Fruit fly (Drosophila melanogaster) whole organism, embryonic: ENCODE results near the gene mRpS35.

Source experiments
- CG10147 ChIP-seq: fragments of 200-800 bp; sonication (Bioruptor generic); optimal IDR thresholded peaks from 2 replicates; lab custom pipeline; 2019; ENCODE audit warnings: missing biosample characterization, mild to moderate bottlenecking, missing genetic modification characterization, moderate library complexity
- CG10565 ChIP-seq: fragments of 200-800 bp; sonication (Bioruptor generic); optimal IDR thresholded peaks from 3 replicates; lab custom pipeline; 2016; ENCODE audit warnings: missing biosample characterization, mild to moderate bottlenecking, missing genetic modification characterization
- CG11093 ChIP-seq: fragments of 200-800 bp; sonication (Bioruptor generic); IDR thresholded peaks from 3 replicates; pipeline ENCODE4 v1.3.6; 2022; ENCODE audit warnings: missing biosample characterization, missing genetic modification characterization
- CG12236 ChIP-seq: fragments of 200-800 bp; sonication (Bioruptor generic); optimal IDR thresholded peaks from 2 replicates; lab custom pipeline; 2016; ENCODE audit warnings: missing biosample characterization, missing genetic modification characterization
- CG14965 ChIP-seq: fragments of 200-800 bp; sonication (Bioruptor generic); optimal IDR thresholded peaks from 2 replicates; lab custom pipeline; 2016; ENCODE audit warnings: missing biosample characterization, missing genetic modification characterization, borderline replicate concordance
- CG15269 ChIP-seq: fragments of 200-800 bp; sonication (Bioruptor generic); optimal IDR thresholded peaks from 2 replicates; lab custom pipeline; 2018; ENCODE audit warnings: missing biosample characterization, mild to moderate bottlenecking, missing genetic modification characterization, moderate library complexity
- CG17612 ChIP-seq: fragments of 200-800 bp; sonication (Bioruptor generic); IDR thresholded peaks from 2 replicates; pipeline ENCODE4 v1.3.6; 2022; ENCODE audit warnings: missing biosample characterization, missing genetic modification characterization
- CG1792 ChIP-seq: fragments of 200-800 bp; sonication (Bioruptor generic); optimal IDR thresholded peaks from 2 replicates; lab custom pipeline; 2016; ENCODE audit warnings: missing biosample characterization, missing genetic modification characterization
- CG1832 ChIP-seq: fragments of 200-800 bp; sonication (Bioruptor generic); optimal IDR thresholded peaks from 2 replicates; lab custom pipeline; 2017; ENCODE audit warnings: missing biosample characterization, mild to moderate bottlenecking, missing genetic modification characterization, inconsistent platforms
- CG30431 ChIP-seq: fragments of 200-800 bp; sonication (Bioruptor generic); optimal IDR thresholded peaks from 2 replicates; lab custom pipeline; 2017; ENCODE audit warnings: missing biosample characterization, missing genetic modification characterization
- CG4360 ChIP-seq: fragments of 200-800 bp; sonication (Bioruptor generic); IDR thresholded peaks from 2 replicates; pipeline ENCODE4 v1.3.6; 2022; ENCODE audit warnings: missing biosample characterization, missing genetic modification characterization
- CG5180 ChIP-seq: fragments of 200-800 bp; sonication (Bioruptor generic); optimal IDR thresholded peaks from 3 replicates; lab custom pipeline; 2017; ENCODE audit warnings: missing biosample characterization, missing genetic modification characterization, mild to moderate bottlenecking, moderate library complexity, missing genetic modification reagents
- CG7786 ChIP-seq: fragments of 200-800 bp; sonication (Bioruptor generic); optimal IDR thresholded peaks from 2 replicates; lab custom pipeline; 2016; ENCODE audit warnings: missing biosample characterization, missing genetic modification characterization
- CG7928 ChIP-seq: fragments of 200-800 bp; sonication (Bioruptor generic); optimal IDR thresholded peaks from 2 replicates; lab custom pipeline; 2017; ENCODE audit warnings: missing biosample characterization, mild to moderate bottlenecking, missing genetic modification characterization
- CG8765 ChIP-seq: fragments of 200-800 bp; sonication (Bioruptor generic); IDR thresholded peaks from 2 replicates; pipeline ENCODE4 v1.3.6; 2022; ENCODE audit warnings: missing biosample characterization, missing genetic modification characterization
- Dfd ChIP-seq, 2 experiments: fragments of >200 bp; optimal IDR thresholded peaks; 2 replicates each; lab custom pipeline; 2017; ENCODE audit warnings: missing biosample characterization in 2 of 2, missing genetic modification characterization in 2 of 2
- Dll ChIP-seq: fragments of 200-800 bp; sonication (Bioruptor generic); IDR thresholded peaks from 4 replicates; pipeline ENCODE4 v1.3.6; 2022; ENCODE audit warnings: missing biosample characterization, missing genetic modification characterization; ENCODE audit not compliant: partially characterized antibody
- Gsc ChIP-seq: fragments of 200-800 bp; sonication (Bioruptor generic); IDR thresholded peaks from 2 replicates; pipeline ENCODE4 v1.3.6; 2022; ENCODE audit warnings: missing biosample characterization, missing genetic modification characterization
- H15 ChIP-seq: fragments of 200-800 bp; sonication (Bioruptor generic); IDR thresholded peaks from 3 replicates; pipeline ENCODE4 v1.3.6; 2022; ENCODE audit warnings: missing biosample characterization, missing genetic modification characterization
- HLH4C ChIP-seq: fragments of 200-800 bp; sonication (Bioruptor generic); IDR thresholded peaks from 3 replicates; pipeline ENCODE4 v1.3.6; 2022; ENCODE audit warnings: missing biosample characterization, missing genetic modification characterization; ENCODE audit not compliant: partially characterized antibody
- Hand ChIP-seq: fragments of 200-800 bp; sonication (Bioruptor generic); optimal IDR thresholded peaks from 2 replicates; lab custom pipeline; 2017; ENCODE audit warnings: mild to moderate bottlenecking, missing biosample characterization, missing genetic modification reagents, missing genetic modification characterization
- HmgD ChIP-seq: fragments of 200-800 bp; sonication (Bioruptor generic); optimal IDR thresholded peaks from 3 replicates; lab custom pipeline; 2016; ENCODE audit warnings: missing biosample characterization, missing genetic modification characterization
- Kr ChIP-seq: fragments of 200-800 bp; sonication (Bioruptor generic); optimal IDR thresholded peaks from 2 replicates; lab custom pipeline; 2017; ENCODE audit warnings: missing biosample characterization, mild to moderate bottlenecking, missing genetic modification characterization
- Mad ChIP-seq: fragments of 200-800 bp; sonication (Bioruptor generic); optimal IDR thresholded peaks from 2 replicates; lab custom pipeline; 2016; ENCODE audit warnings: missing biosample characterization, missing genetic modification characterization
- NC2α ChIP-seq: fragments of 200-800 bp; sonication (Bioruptor generic); optimal IDR thresholded peaks from 2 replicates; lab custom pipeline; 2016; ENCODE audit warnings: missing biosample characterization, missing genetic modification characterization
- Nf-YA ChIP-seq: fragments of 200-800 bp; sonication (Bioruptor generic); IDR thresholded peaks from 2 replicates; pipeline ENCODE4 v1.3.6; 2022; ENCODE audit warnings: missing biosample characterization, missing genetic modification characterization
- NfI ChIP-seq: fragments of 200-800 bp; sonication (Bioruptor generic); optimal IDR thresholded peaks from 3 replicates; lab custom pipeline; 2018; ENCODE audit warnings: missing biosample characterization, mild to moderate bottlenecking, missing genetic modification characterization, moderate library complexity
- Opbp ChIP-seq: fragments of 200-800 bp; sonication (Bioruptor generic); IDR thresholded peaks from 3 replicates; pipeline ENCODE4 v1.3.6; 2022; ENCODE audit warnings: missing biosample characterization, missing genetic modification characterization; ENCODE audit not compliant: partially characterized antibody
- Sry-β ChIP-seq: fragments of 200-800 bp; sonication (Bioruptor generic); optimal IDR thresholded peaks from 2 replicates; lab custom pipeline; 2018; ENCODE audit warnings: missing biosample characterization, mild to moderate bottlenecking, missing genetic modification characterization, moderate library complexity
- Xbp1 ChIP-seq: fragments of 200-800 bp; sonication (Bioruptor generic); optimal IDR thresholded peaks from 3 replicates; lab custom pipeline; 2016; ENCODE audit warnings: missing biosample characterization, mild to moderate bottlenecking, missing genetic modification characterization
- bab2 ChIP-seq: fragments of 200-800 bp; sonication (Bioruptor generic); optimal IDR thresholded peaks from 2 replicates; lab custom pipeline; 2016; ENCODE audit warnings: missing biosample characterization, missing genetic modification characterization
- cato ChIP-seq: fragments of 200-800 bp; sonication (Bioruptor generic); optimal IDR thresholded peaks from 2 replicates; lab custom pipeline; 2016; ENCODE audit warnings: missing biosample characterization, missing genetic modification characterization, borderline replicate concordance
- caup ChIP-seq: fragments of 200-800 bp; sonication (Bioruptor generic); optimal IDR thresholded peaks from 3 replicates; lab custom pipeline; 2017; ENCODE audit warnings: missing biosample characterization, mild to moderate bottlenecking, missing genetic modification characterization, moderate library complexity; ENCODE audit not compliant: severe bottlenecking
- cg ChIP-seq: fragments of 200-800 bp; sonication (Bioruptor generic); optimal IDR thresholded peaks from 3 replicates; lab custom pipeline; 2019; ENCODE audit warnings: missing biosample characterization, mild to moderate bottlenecking, missing genetic modification characterization, moderate library complexity
- chif ChIP-seq, 2 experiments: fragments of 200-800 bp; sonication (Bioruptor generic); optimal IDR thresholded peaks; 3 replicates each; lab custom pipeline; 2016; ENCODE audit warnings: missing biosample characterization in 2 of 2, missing genetic modification characterization in 2 of 2
- crol ChIP-seq: fragments of 200-800 bp; sonication (Bioruptor generic); IDR thresholded peaks from 2 replicates; pipeline ENCODE4 v1.3.6; 2022; ENCODE audit warnings: missing biosample characterization, missing genetic modification characterization
- da ChIP-seq: fragments of 200-800 bp; sonication (Bioruptor generic); optimal IDR thresholded peaks from 2 replicates; lab custom pipeline; 2016; ENCODE audit warnings: missing biosample characterization, missing genetic modification characterization
- dmrt99B ChIP-seq: fragments of 200-800 bp; sonication (Bioruptor generic); optimal IDR thresholded peaks from 2 replicates; lab custom pipeline; 2018; ENCODE audit warnings: missing biosample characterization, mild to moderate bottlenecking, missing genetic modification characterization, moderate library complexity
- exex ChIP-seq: fragments of 200-800 bp; sonication (Bioruptor generic); optimal IDR thresholded peaks from 4 replicates; lab custom pipeline; 2018; ENCODE audit warnings: missing biosample characterization, mild to moderate bottlenecking, missing genetic modification characterization, moderate library complexity
- gsb ChIP-seq: fragments of 200-800 bp; sonication (Bioruptor generic); IDR thresholded peaks from 2 replicates; pipeline ENCODE4 v1.3.6; 2022; ENCODE audit warnings: missing biosample characterization, missing genetic modification characterization
- gt ChIP-seq: fragments of 200-800 bp; sonication (Bioruptor generic); IDR thresholded peaks from 2 replicates; pipeline ENCODE4 v1.3.6; 2022; ENCODE audit warnings: missing biosample characterization, missing genetic modification characterization
- h ChIP-seq: fragments of >200 bp; optimal IDR thresholded peaks from 2 replicates; lab custom pipeline; 2017
- her ChIP-seq: fragments of 200-800 bp; sonication (Bioruptor generic); optimal IDR thresholded peaks from 2 replicates; lab custom pipeline; 2016; ENCODE audit warnings: missing biosample characterization, missing genetic modification characterization
- inv ChIP-seq: fragments of 200-800 bp; sonication (Bioruptor generic); IDR thresholded peaks from 2 replicates; pipeline ENCODE4 v1.3.6; 2022; ENCODE audit warnings: missing biosample characterization, missing genetic modification characterization; ENCODE audit not compliant: partially characterized antibody
- kah ChIP-seq: fragments of 200-800 bp; sonication (Bioruptor generic); optimal IDR thresholded peaks from 2 replicates; lab custom pipeline; 2018; ENCODE audit warnings: missing biosample characterization, mild to moderate bottlenecking, missing genetic modification characterization
- mirr ChIP-seq: fragments of 200-800 bp; sonication (Bioruptor generic); optimal IDR thresholded peaks from 3 replicates; lab custom pipeline; 2018; ENCODE audit warnings: missing biosample characterization, mild to moderate bottlenecking, missing genetic modification characterization
- mld ChIP-seq: fragments of 200-800 bp; sonication (Bioruptor generic); IDR thresholded peaks from 3 replicates; pipeline ENCODE4 v1.3.6; 2022; ENCODE audit warnings: missing biosample characterization, missing genetic modification characterization; ENCODE audit not compliant: partially characterized antibody
- pnt ChIP-seq: fragments of 200-800 bp; sonication (Bioruptor generic); optimal IDR thresholded peaks from 3 replicates; lab custom pipeline; 2016; ENCODE audit warnings: missing biosample characterization, missing genetic modification characterization
- sens ChIP-seq: fragments of 200-800 bp; sonication (Bioruptor generic); peaks from one replicate; lab custom pipeline; 2016; ENCODE audit warnings: missing biosample characterization, missing genetic modification characterization
- slp2 ChIP-seq: fragments of 200-800 bp; sonication (Bioruptor generic); optimal IDR thresholded peaks from 2 replicates; lab custom pipeline; 2016; ENCODE audit warnings: missing biosample characterization, missing genetic modification characterization
- tap ChIP-seq: fragments of 200-800 bp; optimal IDR thresholded peaks from 3 replicates; lab custom pipeline; 2019; ENCODE audit warnings: missing biosample characterization, mild to moderate bottlenecking, missing genetic modification characterization, moderate library complexity

The mRpS35 gene

dm6 chr3L:2733208-2733607, 47.5 kb upstream of the mRpS35 start (continued):
- no peak for TF ChIP-seq inv (GFP tag; lab: Robert Waterston, UW)
- TF ChIP-seq da (GFP tag; lab: Kevin White, UChicago): no peak
- no peak for TF ChIP-seq CG11093
- TF ChIP-seq Dfd (GFP tag; optimal IDR thresholded peaks at IDR 0.05; lab: Kevin White, UChicago): no peak
- peak; percentile 38; the same call in 1 of the 2 replicates for TF ChIP-seq CG17612 (GFP tag; lab: Robert Waterston, UW)
- TF ChIP-seq mld (GFP tag; lab: Robert Waterston, UW): no peak
- TF ChIP-seq Kr: no peak
- peak; percentile 72 for TF ChIP-seq caup (GFP tag; lab: Kevin White, UChicago)
- no peak for TF ChIP-seq Hand (GFP tag; lab: Kevin White, UChicago)
- TF ChIP-seq NC2α (GFP tag; lab: Kevin White, UChicago): no peak
- no peak for TF ChIP-seq CG5180
- TF ChIP-seq cg (GFP tag; lab: Kevin White, UChicago): no peak
- TF ChIP-seq CG7786 (GFP tag; lab: Kevin White, UChicago): peak; percentile 77
- TF ChIP-seq CG14965 (GFP tag; lab: Kevin White, UChicago): no peak
- TF ChIP-seq CG7928 (GFP tag; lab: Kevin White, UChicago): peak; percentile 15
- no peak for TF ChIP-seq crol (GFP tag; lab: Robert Waterston, UW)
- TF ChIP-seq CG1792 (GFP tag; lab: Kevin White, UChicago): peak; percentile 31
- no peak for TF ChIP-seq kah (GFP tag; lab: Kevin White, UChicago)
- TF ChIP-seq CG10147 (GFP tag; lab: Kevin White, UChicago): peak; percentile 50
- TF ChIP-seq mirr (GFP tag; lab: Kevin White, UChicago): no peak
- TF ChIP-seq CG10565 (GFP tag; lab: Kevin White, UChicago): no peak
- no peak for TF ChIP-seq Sry-β (GFP tag; lab: Kevin White, UChicago)
- no peak for TF ChIP-seq gt (GFP tag; lab: Robert Waterston, UW)
- no peak for TF ChIP-seq cato (GFP tag; lab: Kevin White, UChicago)
- TF ChIP-seq Mad (GFP tag; lab: Kevin White, UChicago): peak; percentile 39
- peak; percentile 63 for TF ChIP-seq Nf-YA (GFP tag; lab: Robert Waterston, UW)
- TF ChIP-seq CG8765: no peak
- peak; percentile 80 for TF ChIP-seq Xbp1 (GFP tag; lab: Kevin White, UChicago)
- TF ChIP-seq CG12236 (GFP tag; lab: Kevin White, UChicago): no peak
- TF ChIP-seq slp2: peak; percentile 35
- TF ChIP-seq pnt: peak; percentile 51
- TF ChIP-seq Dll: no peak
- TF ChIP-seq h (lab: Kevin White, UChicago): no peak
- no peak for TF ChIP-seq HmgD (GFP tag; lab: Kevin White, UChicago)
- TF ChIP-seq Opbp: no peak
- TF ChIP-seq HLH4C (GFP tag; lab: Robert Waterston, UW): no peak
- TF ChIP-seq dmrt99B (tag; lab: Kevin White, UChicago): peak; percentile 34
- TF ChIP-seq exex (tag; lab: Kevin White, UChicago): no peak
- TF ChIP-seq CG4360: 0 out of 2 replicates have a peak, but pooled peaks have one; percentile 27
- no peak for TF ChIP-seq CG1832 (GFP tag; lab: Kevin White, UChicago)
- peak; percentile 82 for TF ChIP-seq NfI (GFP tag; lab: Kevin White, UChicago)
- peak; percentile 52 for TF ChIP-seq her (GFP tag; lab: Kevin White, UChicago)
- TF ChIP-seq H15 (GFP tag; lab: Robert Waterston, UW): peak; percentile 64
- peak; percentile 61 to 69 for TF ChIP-seq chif (GFP tag; optimal IDR thresholded peaks at IDR 0.05; lab: Kevin White, UChicago)
- peak; percentile 65 for TF ChIP-seq gsb (GFP tag; lab: Robert Waterston, UW)
- TF ChIP-seq Gsc (GFP tag; lab: Robert Waterston, UW): 0 out of 2 replicates have a peak, but pooled peaks have one; percentile 18
- peak; percentile 44 for TF ChIP-seq CG30431 (GFP tag; lab: Kevin White, UChicago)
- peak; percentile 93 for TF ChIP-seq sens
- no peak for TF ChIP-seq tap (tag; lab: Kevin White, UChicago)
- peak; percentile 61 for TF ChIP-seq bab2 (GFP tag; lab: Kevin White, UChicago)
- TF ChIP-seq CG15269: peak; percentile 77
